Worm (Caenorhabditis elegans): ENCODE measurements around the gene F42H10.3.

- no peak for TF ChIP-seq nhr-237 (tag; optimal IDR thresholded peaks at IDR 0.05)
- TF ChIP-seq mep-1 (tag; optimal IDR thresholded peaks at IDR 0.05) = no peak
Measured at ce11 chrIII:8435074-8435473, 48.9 kb upstream of the F42H10.3 start, which contains the start of gene ZK1236.9.

Data from whole organism, mixed stage, embryonic.